In the genomic region with DNA sequence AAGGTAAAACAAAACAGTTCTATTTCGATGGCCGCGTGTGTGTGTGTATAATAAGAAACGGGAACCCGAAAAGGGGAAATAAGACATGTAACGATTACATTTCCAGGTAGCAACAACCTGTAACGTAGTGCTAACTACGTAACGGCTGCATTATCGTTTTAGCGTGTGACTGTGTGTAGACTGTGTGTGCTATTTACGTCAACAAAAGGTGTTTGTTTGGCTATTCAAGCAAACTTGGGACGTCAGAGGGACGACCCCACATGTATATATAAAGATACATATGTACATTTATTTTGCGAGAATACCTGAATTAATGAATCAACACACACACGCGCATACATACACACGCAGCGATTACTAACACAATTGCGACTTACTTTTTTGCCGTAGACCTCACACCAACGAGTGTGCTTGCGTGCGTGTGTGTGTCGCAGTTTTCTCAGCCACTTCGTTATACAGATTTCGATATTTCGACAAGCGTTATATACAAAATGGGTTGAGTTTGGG, we compare ENCODE assay signal across 5 fruit fly cellular contexts.
TF ChIP-seq lines count a peak whose summit lies in the region.

No protein-coding gene starts in this region.

- TF ChIP-seq CTCF in whole organism, embryonic (GFP tag; optimal IDR thresholded peaks at IDR 0.05; lab: Kevin White, UChicago) = no peak

TF ChIP-seq in whole organism, adult, 20 proteins besides CTCF, POLR2A, EP300 and RAD21 (continues in another document):
- TF ChIP-seq CG12768 (GFP tag; optimal IDR thresholded peaks at IDR 0.05; lab: Kevin White, UChicago) = peak; percentile 57
- TF ChIP-seq bab1 (GFP tag; optimal IDR thresholded peaks at IDR 0.05; lab: Kevin White, UChicago) = peak; percentile 13
- no peak for TF ChIP-seq CG1620 (GFP tag; optimal IDR thresholded peaks at IDR 0.05; lab: Kevin White, UChicago)
- peak; percentile 75 for TF ChIP-seq Crg-1 (GFP tag; optimal IDR thresholded peaks at IDR 0.05; lab: Kevin White, UChicago)
- peak; percentile 78 for TF ChIP-seq Mnt (GFP tag; optimal IDR thresholded peaks at IDR 0.05; lab: Kevin White, UChicago)
- peak; percentile 57 for TF ChIP-seq CG33017 (tag; optimal IDR thresholded peaks at IDR 0.05; lab: Kevin White, UChicago)
- peak; percentile 50 for TF ChIP-seq CG7045 (GFP tag; optimal IDR thresholded peaks at IDR 0.05; lab: Kevin White, UChicago)
- TF ChIP-seq ovo (GFP tag; optimal IDR thresholded peaks at IDR 0.05; lab: Kevin White, UChicago) = peak; percentile 74
- TF ChIP-seq CG14711 (tag; optimal IDR thresholded peaks at IDR 0.05; lab: Kevin White, UChicago) = peak; percentile 7
- peak; percentile 93 for TF ChIP-seq cic (GFP tag; optimal IDR thresholded peaks at IDR 0.05; lab: Kevin White, UChicago)
- TF ChIP-seq pad (GFP tag; optimal IDR thresholded peaks at IDR 0.05; lab: Kevin White, UChicago) = peak; percentile 95
- peak; percentile 46 for TF ChIP-seq toe (GFP tag; optimal IDR thresholded peaks at IDR 0.05; lab: Kevin White, UChicago)
- no peak for TF ChIP-seq Hr96 (GFP tag; optimal IDR thresholded peaks at IDR 0.05; lab: Kevin White, UChicago)
- TF ChIP-seq CG11617 (GFP tag; optimal IDR thresholded peaks at IDR 0.05; lab: Kevin White, UChicago) = peak; percentile 41
- TF ChIP-seq tj (GFP tag; optimal IDR thresholded peaks at IDR 0.05; lab: Kevin White, UChicago) = peak; percentile 22
- peak; percentile 29 for TF ChIP-seq CG5204 (GFP tag; optimal IDR thresholded peaks at IDR 0.05; lab: Kevin White, UChicago)
- peak; percentile 39 for TF ChIP-seq CG7101 (tag; optimal IDR thresholded peaks at IDR 0.05; lab: Kevin White, UChicago)

TF ChIP-seq in whole organism, embryonic, 481 proteins besides CTCF, POLR2A, EP300 and RAD21 (continues in another document):
- TF ChIP-seq NC2α (GFP tag; optimal IDR thresholded peaks at IDR 0.05; lab: Kevin White, UChicago) = peak; percentile 46
- peak; percentile 66 for TF ChIP-seq sd (tag; optimal IDR thresholded peaks at IDR 0.05; lab: Kevin White, UChicago)
- TF ChIP-seq sqz (GFP tag; optimal IDR thresholded peaks at IDR 0.05; lab: Kevin White, UChicago) = peak; percentile 55
- no peak for TF ChIP-seq TFAM (GFP tag; optimal IDR thresholded peaks at IDR 0.05; lab: Kevin White, UChicago)
- no peak for TF ChIP-seq lov (optimal IDR thresholded peaks at IDR 0.05; lab: Kevin White, UChicago)
- TF ChIP-seq lov (GFP tag; IDR thresholded peaks at IDR 0.05; lab: Robert Waterston, UW) = no peak
- peak; percentile 19 for TF ChIP-seq cwo (GFP tag; optimal IDR thresholded peaks at IDR 0.05; lab: Kevin White, UChicago)
- peak in 1 of 2 experiments; percentile 13 for TF ChIP-seq insv (GFP tag; optimal IDR thresholded peaks at IDR 0.05; lab: Kevin White, UChicago)
- TF ChIP-seq tgo (GFP tag; IDR thresholded peaks at IDR 0.05; lab: Robert Waterston, UW) = no peak
- no peak for TF ChIP-seq CG8944 (GFP tag; optimal IDR thresholded peaks at IDR 0.05; lab: Kevin White, UChicago)
- TF ChIP-seq Nf-YB (GFP tag; optimal IDR thresholded peaks at IDR 0.05; lab: Kevin White, UChicago) = no peak
- peak in 1 of 2 experiments; percentile 63 for TF ChIP-seq tll (GFP tag; optimal IDR thresholded peaks at IDR 0.05; lab: Kevin White, UChicago)
- TF ChIP-seq Abd-B (GFP tag; optimal IDR thresholded peaks at IDR 0.05; lab: Kevin White, UChicago) = no peak
- TF ChIP-seq Pdp1 (GFP tag; optimal IDR thresholded peaks at IDR 0.05; lab: Kevin White, UChicago) = peak in 1 of 2 experiments; percentile 57
- peak; percentile 37; the same call in 1 of the 3 replicates for TF ChIP-seq CG6175 (GFP tag; IDR thresholded peaks at IDR 0.05; lab: Robert Waterston, UW)
- no peak for TF ChIP-seq CG8290 (GFP tag; optimal IDR thresholded peaks at IDR 0.05; lab: Kevin White, UChicago)
- peak in 1 of 2 experiments; percentile 81 for TF ChIP-seq CG8290 (tag; optimal IDR thresholded peaks at IDR 0.05; lab: Kevin White, UChicago)

TF ChIP-seq in whole organism, prepupa, 60 proteins besides CTCF, POLR2A, EP300 and RAD21 (continues in another document):
- TF ChIP-seq Sox102F (GFP tag; optimal IDR thresholded peaks at IDR 0.05; lab: Kevin White, UChicago) (no peak), CG4318 (GFP tag; optimal IDR thresholded peaks at IDR 0.05; lab: Kevin White, UChicago) (no peak), CG6792 (GFP tag; optimal IDR thresholded peaks at IDR 0.05; lab: Kevin White, UChicago) (no peak), achi (GFP tag; optimal IDR thresholded peaks at IDR 0.05; lab: Kevin White, UChicago) (no peak), Sox14 (GFP tag; optimal IDR thresholded peaks at IDR 0.05; lab: Kevin White, UChicago) (peak; percentile 20), CG34406 (GFP tag; optimal IDR thresholded peaks at IDR 0.05; lab: Kevin White, UChicago) (no peak), topi (GFP tag; optimal IDR thresholded peaks at IDR 0.05; lab: Kevin White, UChicago) (peak; percentile 8), CG10669 (GFP tag; optimal IDR thresholded peaks at IDR 0.05; lab: Kevin White, UChicago) (no peak), net (GFP tag; optimal IDR thresholded peaks at IDR 0.05; lab: Kevin White, UChicago) (no peak), fkh (GFP tag; optimal IDR thresholded peaks at IDR 0.05; lab: Kevin White, UChicago) (peak; percentile 77), dac (GFP tag; optimal IDR thresholded peaks at IDR 0.05; lab: Kevin White, UChicago) (no peak), CG8119 (GFP tag; IDR thresholded peaks at IDR 0.05; lab: Robert Waterston, UW) (no peak), CG31627 (GFP tag; optimal IDR thresholded peaks at IDR 0.05; lab: Kevin White, UChicago) (no peak), CG3032 (tag; optimal IDR thresholded peaks at IDR 0.05; lab: Kevin White, UChicago) (no peak), lz (GFP tag; optimal IDR thresholded peaks at IDR 0.05; lab: Kevin White, UChicago) (peak; percentile 30), Ets96B (tag; optimal IDR thresholded peaks at IDR 0.05; lab: Kevin White, UChicago) (no peak), CG8632 (GFP tag; optimal IDR thresholded peaks at IDR 0.05; lab: Kevin White, UChicago) (no peak), CG11762 (GFP tag; optimal IDR thresholded peaks at IDR 0.05; lab: Kevin White, UChicago; ENCODE audit: insufficient read depth) (no peak), CG9139 (GFP tag; optimal IDR thresholded peaks at IDR 0.05; lab: Kevin White, UChicago) (no peak)

TF ChIP-seq in whole organism, pupa, 21 proteins besides CTCF, POLR2A, EP300 and RAD21 (continues in another document):
- TF ChIP-seq CG4496 (GFP tag; IDR thresholded peaks at IDR 0.05; lab: Robert Waterston, UW) = no peak
- no peak for TF ChIP-seq CG14655 (GFP tag; optimal IDR thresholded peaks at IDR 0.05; lab: Kevin White, UChicago)
- TF ChIP-seq rn (GFP tag; IDR thresholded peaks at IDR 0.05; lab: Robert Waterston, UW) = no peak
- no peak for TF ChIP-seq Snoo (tag; optimal IDR thresholded peaks at IDR 0.05; lab: Kevin White, UChicago)
- no peak for TF ChIP-seq CG15710 (tag; optimal IDR thresholded peaks at IDR 0.05; lab: Kevin White, UChicago)
- TF ChIP-seq CG12605 (GFP tag; IDR thresholded peaks at IDR 0.05; lab: Robert Waterston, UW) = no peak
- peak; percentile 33 for TF ChIP-seq gl (tag; optimal IDR thresholded peaks at IDR 0.05; lab: Kevin White, UChicago)
- TF ChIP-seq CG8159 (tag; optimal IDR thresholded peaks at IDR 0.05; lab: Kevin White, UChicago) = no peak
- TF ChIP-seq Pif1A (GFP tag; optimal IDR thresholded peaks at IDR 0.05; lab: Kevin White, UChicago) = no peak
- TF ChIP-seq CG13204 (GFP tag; optimal IDR thresholded peaks at IDR 0.05; lab: Kevin White, UChicago) = no peak
- no peak for TF ChIP-seq D1 (tag; optimal IDR thresholded peaks at IDR 0.05; lab: Kevin White, UChicago)
- no peak for TF ChIP-seq CG32121 (GFP tag; IDR thresholded peaks at IDR 0.05; lab: Robert Waterston, UW)
- TF ChIP-seq CG8301 (tag; optimal IDR thresholded peaks at IDR 0.05; lab: Kevin White, UChicago) = no peak
- TF ChIP-seq Pif1B (GFP tag; optimal IDR thresholded peaks at IDR 0.05; lab: Kevin White, UChicago) = no peak
- TF ChIP-seq CG34367 (tag; optimal IDR thresholded peaks at IDR 0.05; lab: Kevin White, UChicago) = no peak
- peak; percentile 42; the same call in 1 of the 3 replicates for TF ChIP-seq fd96Ca (GFP tag; IDR thresholded peaks at IDR 0.05; lab: Robert Waterston, UW)
- TF ChIP-seq CG9948 (tag; optimal IDR thresholded peaks at IDR 0.05; lab: Kevin White, UChicago) = no peak
- peak; percentile 30 for TF ChIP-seq EcR (GFP tag; optimal IDR thresholded peaks at IDR 0.05; lab: Kevin White, UChicago)
- no peak for TF ChIP-seq CG10348 (GFP tag; IDR thresholded peaks at IDR 0.05; lab: Robert Waterston, UW)
- no peak for TF ChIP-seq CG17806 (tag; optimal IDR thresholded peaks at IDR 0.05; lab: Kevin White, UChicago)

TF ChIP-seq in whole organism, wandering third instar larva, 38 proteins besides CTCF, POLR2A, EP300 and RAD21 (continues in another document):
- TF ChIP-seq rgr (GFP tag; optimal IDR thresholded peaks at IDR 0.05; lab: Kevin White, UChicago) (peak; percentile 59), brk (GFP tag; optimal IDR thresholded peaks at IDR 0.05; lab: Kevin White, UChicago) (peak; percentile 61), sv (GFP tag; optimal IDR thresholded peaks at IDR 0.05; lab: Kevin White, UChicago) (peak; percentile 27), HLH106 (tag; optimal IDR thresholded peaks at IDR 0.05; lab: Kevin White, UChicago) (no peak), h (GFP tag; optimal IDR thresholded peaks at IDR 0.05; lab: Kevin White, UChicago) (peak; percentile 64), Hnf4 (GFP tag; optimal IDR thresholded peaks at IDR 0.05; lab: Kevin White, UChicago) (peak; percentile 57), Mio (GFP tag; optimal IDR thresholded peaks at IDR 0.05; lab: Kevin White, UChicago) (no peak), Dif (GFP tag; optimal IDR thresholded peaks at IDR 0.05; lab: Kevin White, UChicago; ENCODE audit: partially characterized antibody) (no peak), dmrt93B (GFP tag; optimal IDR thresholded peaks at IDR 0.05; lab: Kevin White, UChicago) (no peak), Rel (GFP tag; optimal IDR thresholded peaks at IDR 0.05; lab: Kevin White, UChicago) (no peak), Rel (tag; optimal IDR thresholded peaks at IDR 0.05; lab: Kevin White, UChicago) (no peak), Hr78 (GFP tag; optimal IDR thresholded peaks at IDR 0.05; lab: Kevin White, UChicago) (no peak), pan (optimal IDR thresholded peaks at IDR 0.05; lab: Kevin White, UChicago) (no peak), Myc (optimal IDR thresholded peaks at IDR 0.05; lab: Kevin White, UChicago) (no peak), lola (GFP tag; optimal IDR thresholded peaks at IDR 0.05; lab: Kevin White, UChicago) (no peak), fru (GFP tag; optimal IDR thresholded peaks at IDR 0.05; lab: Kevin White, UChicago) (peak; percentile 43), foxo (GFP tag; optimal IDR thresholded peaks at IDR 0.05; lab: Kevin White, UChicago) (peak; percentile 20 to 30), Hr83 (GFP tag; optimal IDR thresholded peaks at IDR 0.05; lab: Kevin White, UChicago; ENCODE audit: poor library complexity, severe bottlenecking) (peak; percentile 83), Dfd (GFP tag; optimal IDR thresholded peaks at IDR 0.05; lab: Kevin White, UChicago) (no peak), GATAd (GFP tag; optimal IDR thresholded peaks at IDR 0.05; lab: Kevin White, UChicago) (no peak), Sp1 (GFP tag; optimal IDR thresholded peaks at IDR 0.05; lab: Kevin White, UChicago) (peak; percentile 5), jim (GFP tag; optimal IDR thresholded peaks at IDR 0.05; lab: Kevin White, UChicago) (no peak)
